Worm (Caenorhabditis elegans): Measurements from ENCODE around the gene dyrb-1.

Gene dyrb-1

ce11 chrII:9112851-9113250 is 5.9 kb upstream of the dyrb-1 start, which contains the start of gene jun-1 (continued):
- TF ChIP-seq lin-35 (GFP tag; optimal IDR thresholded peaks at IDR 0.05) (peak; percentile 77 to 78), fkh-8 (tag; optimal IDR thresholded peaks at IDR 0.05) (peak; percentile 88), nhr-76 (tag; optimal IDR thresholded peaks at IDR 0.05) (no peak), mab-9 (GFP tag; IDR thresholded peaks at IDR 0.05) (0 out of 2 replicates have a peak, but pooled peaks have one; percentile 42), egl-27 (tag; optimal IDR thresholded peaks at IDR 0.05) (peak; percentile 55 to 86), lir-3 (tag; optimal IDR thresholded peaks at IDR 0.05; ENCODE audit: poor library complexity) (peak; percentile 60), nhr-47 (tag; optimal IDR thresholded peaks at IDR 0.05) (peak; percentile 85), nhr-77 (tag; optimal IDR thresholded peaks at IDR 0.05) (peak; percentile 96), zip-4 (GFP tag; optimal IDR thresholded peaks at IDR 0.05) (peak; percentile 24), elt-2 (tag; optimal IDR thresholded peaks at IDR 0.05) (no peak), irx-1 (tag; optimal IDR thresholded peaks at IDR 0.05) (peak; percentile 74), pax-3 (tag; optimal IDR thresholded peaks at IDR 0.05) (peak; percentile 48), nhr-28 (tag; optimal IDR thresholded peaks at IDR 0.05) (peak; percentile 68), nhr-90 (tag; optimal IDR thresholded peaks at IDR 0.05; ENCODE audit: poor library complexity) (peak; percentile 80), isw-1 (GFP tag; IDR thresholded peaks at IDR 0.05) (peak; percentile 75), tbx-2 (tag; optimal IDR thresholded peaks at IDR 0.05) (peak; percentile 87), xbp-1 (tag; optimal IDR thresholded peaks at IDR 0.05) (peak; percentile 65), nhr-11 (tag; optimal IDR thresholded peaks at IDR 0.05) (peak; percentile 75), mep-1 (tag; optimal IDR thresholded peaks at IDR 0.05) (peak; percentile 93), C34B4.2 (tag; optimal IDR thresholded peaks at IDR 0.05) (no peak), lin-14 (GFP tag; optimal IDR thresholded peaks at IDR 0.05) (peak; percentile 97), lin-13 (GFP tag; optimal IDR thresholded peaks at IDR 0.05) (peak; percentile 77), alr-1 (tag; optimal IDR thresholded peaks at IDR 0.05; ENCODE audit: borderline replicate concordance) (no peak), unc-86 (tag; optimal IDR thresholded peaks at IDR 0.05) (peak; percentile 53), efl-3 (GFP tag; optimal IDR thresholded peaks at IDR 0.05) (no peak), fkh-4 (tag; optimal IDR thresholded peaks at IDR 0.05; ENCODE audit: borderline replicate concordance) (no peak), ets-5 (GFP tag; IDR thresholded peaks at IDR 0.05) (no peak), ztf-11 (tag; optimal IDR thresholded peaks at IDR 0.05) (no peak), swsn-7 (tag; optimal IDR thresholded peaks at IDR 0.05) (peak; percentile 86), pqm-1 (tag; optimal IDR thresholded peaks at IDR 0.05) (no peak), pag-3 (tag; optimal IDR thresholded peaks at IDR 0.05; ENCODE audit: borderline replicate concordance, insufficient read depth) (no peak)

- TF ChIP-seq ztf-4 (tag; optimal IDR thresholded peaks at IDR 0.05) (no peak), pqm-1 (tag; optimal IDR thresholded peaks at IDR 0.05) (no peak), lin-14 (GFP tag; optimal IDR thresholded peaks at IDR 0.05) (peak; percentile 29), C34B4.2 (tag; optimal IDR thresholded peaks at IDR 0.05) (no peak), nhr-71 (tag; optimal IDR thresholded peaks at IDR 0.05) (peak; percentile 27), snu-23 (GFP tag; optimal IDR thresholded peaks at IDR 0.05) (no peak), alr-1 (tag; optimal IDR thresholded peaks at IDR 0.05; ENCODE audit: borderline replicate concordance) (no peak), pag-3 (tag; optimal IDR thresholded peaks at IDR 0.05; ENCODE audit: borderline replicate concordance, insufficient read depth) (no peak), lin-13 (GFP tag; optimal IDR thresholded peaks at IDR 0.05) (no peak), unc-30 (tag; optimal IDR thresholded peaks at IDR 0.05) (no peak)
Observed at ce11 chrII:9111471-9112016, 4.6 kb upstream of the dyrb-1 start.

- TF ChIP-seq egl-13 (tag; optimal IDR thresholded peaks at IDR 0.05) (no peak), lsy-2 (tag; optimal IDR thresholded peaks at IDR 0.05) (peak in 1 of 2 experiments; percentile 2), efl-1 (optimal IDR thresholded peaks at IDR 0.05) (no peak), efl-1 (GFP tag; optimal IDR thresholded peaks at IDR 0.05 in 1 of 2) (peak in 1 of 2 experiments; percentile 53), dpl-1 (GFP tag; optimal IDR thresholded peaks at IDR 0.05) (no peak), snu-23 (GFP tag; optimal IDR thresholded peaks at IDR 0.05) (peak; percentile 17), nhr-20 (tag; optimal IDR thresholded peaks at IDR 0.05) (peak; percentile 79), lin-14 (GFP tag; optimal IDR thresholded peaks at IDR 0.05) (peak; percentile 47), nhr-76 (tag; optimal IDR thresholded peaks at IDR 0.05) (no peak), ceh-82 (tag; optimal IDR thresholded peaks at IDR 0.05) (peak in 1 of 3 experiments; percentile 18), nhr-47 (tag; optimal IDR thresholded peaks at IDR 0.05) (peak; percentile 23), ama-1 (optimal IDR thresholded peaks at IDR 0.05) (no peak)
Observed at ce11 chrII:9108905-9109551, 2.1 kb upstream of the dyrb-1 start, which contains the start of gene T24H10.4. TSS of gene T24H10.4 (plus strand) at chrII:9109534.
